Fruit fly (Drosophila melanogaster) whole organism: ENCODE results near the gene CG34167.

Source experiments
- CG8478 ChIP-seq: fragments of >200 bp; optimal IDR thresholded peaks from 2 replicates; lab custom pipeline; 2018; ENCODE audit warnings: inconsistent platforms
- Dll ChIP-seq: fragments of >200 bp; optimal IDR thresholded peaks from 2 replicates; lab custom pipeline; 2017
- EcR ChIP-seq, 2 experiments: fragments of >200 bp; optimal IDR thresholded peaks; 2 replicates each; lab custom pipeline; 2017; ENCODE audit warnings: missing biosample characterization in 2 of 2, missing genetic modification characterization in 2 of 2, missing genetic modification reagents in 2 of 2
- pan ChIP-seq: fragments of >200 bp; optimal IDR thresholded peaks from 2 replicates; lab custom pipeline; 2017
- psq ChIP-seq: fragments of >200 bp; optimal IDR thresholded peaks from 2 replicates; lab custom pipeline; 2017
- usp ChIP-seq: fragments of >200 bp; optimal IDR thresholded peaks from 2 replicates; lab custom pipeline; 2017; ENCODE audit warnings: missing biosample characterization, missing genetic modification characterization, mixed read lengths

CG34167 gene

dm6 chr2L:15957558-15957957 lies 45.9 kb downstream of the CG34167 start, which contains the start of gene CG18063:
Gene CG18063, plus strand, starts transcription at chr2L:15957858.
- no peak for TF ChIP-seq usp (GFP tag; lab: Kevin White, UChicago)
- TF ChIP-seq pan (lab: Kevin White, UChicago), result no peak
- TF ChIP-seq Dll (lab: Kevin White, UChicago), result no peak
- TF ChIP-seq EcR (GFP tag; optimal IDR thresholded peaks at IDR 0.05; lab: Kevin White, UChicago), result no peak
- TF ChIP-seq psq (lab: Kevin White, UChicago), result no peak
- no peak for TF ChIP-seq CG8478 (lab: Kevin White, UChicago)
